Worm (Caenorhabditis elegans) whole organism, midembryonic: Measurements from ENCODE around the gene pmp-2.

Source experiments
- T22C8.4 ChIP-seq: fragments of 200-800 bp; sonication (Bioruptor generic); IDR thresholded peaks from 2 replicates; pipeline ENCODE4 v1.3.6; 2022; ENCODE audit warnings: missing genetic modification characterization, missing compliant biosample characterization
- flt-1 ChIP-seq: fragments of 200-800 bp; sonication (Bioruptor generic); IDR thresholded peaks from 2 replicates; pipeline ENCODE4 v1.3.6; 2022; ENCODE audit warnings: missing genetic modification characterization, missing compliant biosample characterization
- klf-2 ChIP-seq: fragments of 200-800 bp; sonication (Bioruptor generic); conservative IDR thresholded peaks from 2 replicates; pipeline ENCODE4 v1.3.6; 2022; ENCODE audit warnings: missing genetic modification reagents, missing genetic modification characterization, missing compliant biosample characterization
- med-1 ChIP-seq: sonication (generic microtip); optimal IDR thresholded peaks from 2 replicates; lab custom pipeline; 2017; ENCODE audit warnings: missing genetic modification characterization, mild to moderate bottlenecking, missing compliant biosample characterization, antibody characterized with exemption, missing genetic modification reagents; ENCODE audit not compliant: insufficient read depth
- ref-1 ChIP-seq: fragments of 200-800 bp; sonication (Bioruptor generic); conservative IDR thresholded peaks from 2 replicates; pipeline ENCODE4 v1.3.6; 2022; ENCODE audit warnings: missing genetic modification reagents, missing genetic modification characterization, missing compliant biosample characterization
- ztf-23 ChIP-seq: fragments of 200-800 bp; sonication (Bioruptor generic); IDR thresholded peaks from 2 replicates; pipeline ENCODE4 v1.3.6; 2022; ENCODE audit warnings: missing genetic modification reagents, missing genetic modification characterization, missing compliant biosample characterization
- ztf-29 ChIP-seq: fragments of 200-800 bp; sonication (Bioruptor generic); IDR thresholded peaks from 2 replicates; pipeline ENCODE4 v1.3.6; 2022; ENCODE audit warnings: missing genetic modification reagents, missing genetic modification characterization, missing compliant biosample characterization

DNA sequence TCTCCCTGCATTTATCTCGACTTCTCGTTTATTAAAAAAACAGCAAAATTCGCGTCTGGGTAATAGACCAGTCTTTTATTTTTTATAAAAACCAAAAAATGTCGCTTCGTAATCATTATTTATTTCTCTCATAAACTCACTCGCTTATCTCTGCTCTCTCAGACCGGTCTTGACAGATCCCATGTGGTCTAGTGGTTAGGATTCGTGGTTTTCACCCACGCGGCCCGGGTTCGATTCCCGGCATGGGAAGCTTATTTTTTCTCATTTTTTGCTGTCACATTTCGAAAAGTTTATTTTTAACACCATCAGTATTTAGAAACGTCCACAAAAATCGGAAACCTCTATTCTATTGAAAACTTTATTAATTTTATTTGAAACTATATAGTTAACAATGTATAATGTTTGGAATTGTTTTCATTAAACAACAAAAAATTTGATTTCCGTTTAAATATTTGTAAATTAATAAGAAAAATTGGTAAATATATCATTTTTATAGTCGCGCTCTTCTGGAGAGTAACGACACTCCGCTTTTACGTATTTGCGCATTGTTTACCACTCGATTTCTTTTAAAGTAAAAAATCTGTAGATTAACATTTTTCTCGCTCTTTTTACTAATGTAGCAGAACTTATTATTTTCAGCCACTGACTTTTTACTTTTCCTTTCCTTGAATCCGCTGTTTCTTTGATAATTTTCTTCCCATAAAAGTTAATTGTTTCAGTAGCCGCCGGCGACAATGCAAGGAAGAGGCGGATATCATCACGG is 10.6 kb upstream of the pmp-2 start, which contains the start of gene hrpl-1:
- peak; percentile 43; the same call in 1 of the 2 replicates for TF ChIP-seq ztf-29 (GFP tag; lab: Robert Waterston, UW)
- peak; percentile 79 for TF ChIP-seq med-1 (GFP tag; lab: Kevin White, UChicago)
- peak; percentile 65; the same call in 1 of the 2 replicates for TF ChIP-seq ztf-23 (GFP tag; lab: Robert Waterston, UW)
- peak; percentile 56; the same call in 1 of the 2 replicates for TF ChIP-seq klf-2 (GFP tag; lab: Robert Waterston, UW)
- 0 out of 2 replicates have a peak, but pooled peaks have one; percentile 20 for TF ChIP-seq T22C8.4
- TF ChIP-seq flt-1 (GFP tag; lab: Robert Waterston, UW): peak; percentile 88
- TF ChIP-seq ref-1 (GFP tag; lab: Robert Waterston, UW): peak; percentile 57
